Worm (Caenorhabditis elegans) whole organism, mixed stage, embryonic: ENCODE measurements around the gene popl-1.

Experiments used
- M03D4.4 ChIP-seq: sonication (generic microtip); optimal IDR thresholded peaks from 2 replicates; lab custom pipeline; 2017; ENCODE audit warnings: mild to moderate bottlenecking, missing genetic modification characterization, missing compliant biosample characterization
- bed-3 ChIP-seq: fragments of 200-800 bp; sonication (Bioruptor generic); optimal IDR thresholded peaks from 3 replicates; lab custom pipeline; 2018; ENCODE audit warnings: mild to moderate bottlenecking, missing genetic modification characterization, moderate library complexity, missing compliant biosample characterization
- blmp-1 ChIP-seq: fragments of 150-350 bp; optimal IDR thresholded peaks from 2 replicates; lab custom pipeline; 2014; ENCODE audit warnings: missing biosample characterization, missing genetic modification characterization
- ceh-39 ChIP-seq: fragments of 150-350 bp; optimal IDR thresholded peaks from 2 replicates; lab custom pipeline; 2014; ENCODE audit warnings: missing biosample characterization, missing genetic modification characterization
- ces-1 ChIP-seq: fragments of 150-350 bp; optimal IDR thresholded peaks from 2 replicates; lab custom pipeline; 2014; ENCODE audit warnings: missing biosample characterization, missing genetic modification reagents, missing genetic modification characterization
- cnd-1 ChIP-seq: fragments of 200-800 bp; sonication (Bioruptor generic); optimal IDR thresholded peaks from 2 replicates; lab custom pipeline; 2018; ENCODE audit warnings: mild to moderate bottlenecking, missing genetic modification characterization, missing compliant biosample characterization
- elt-1 ChIP-seq: sonication (generic microtip); optimal IDR thresholded peaks from 2 replicates; lab custom pipeline; 2017; ENCODE audit warnings: missing genetic modification characterization, mild to moderate bottlenecking, missing compliant biosample characterization, antibody characterized with exemption, moderate library complexity, borderline replicate concordance; ENCODE audit not compliant: insufficient read depth
- flh-1 ChIP-seq: fragments of 200-800 bp; sonication (Bioruptor generic); optimal IDR thresholded peaks from 2 replicates; lab custom pipeline; 2018; ENCODE audit warnings: mild to moderate bottlenecking, missing genetic modification characterization, moderate library complexity, missing compliant biosample characterization
- ham-2 ChIP-seq: fragments of 200-800 bp; sonication (Bioruptor generic); optimal IDR thresholded peaks from 2 replicates; lab custom pipeline; 2018; ENCODE audit warnings: mild to moderate bottlenecking, missing genetic modification characterization, missing compliant biosample characterization
- hlh-1 ChIP-seq: fragments of 150-350 bp; optimal IDR thresholded peaks from 2 replicates; lab custom pipeline; 2014; ENCODE audit warnings: missing biosample characterization, missing genetic modification reagents, missing genetic modification characterization
- lin-13 ChIP-seq: fragments of 150-350 bp; optimal IDR thresholded peaks from 2 replicates; lab custom pipeline; 2014; ENCODE audit warnings: missing biosample characterization, missing genetic modification characterization
- lsy-2 ChIP-seq: fragments of 150-350 bp; optimal IDR thresholded peaks from 2 replicates; lab custom pipeline; 2014; ENCODE audit warnings: missing biosample characterization, missing genetic modification characterization
- mab-5 ChIP-seq: fragments of 150-350 bp; optimal IDR thresholded peaks from 2 replicates; lab custom pipeline; 2014; ENCODE audit warnings: missing biosample characterization, missing genetic modification characterization
- mep-1 ChIP-seq: fragments of 150-350 bp; optimal IDR thresholded peaks from 2 replicates; lab custom pipeline; 2017; ENCODE audit warnings: missing biosample characterization, missing genetic modification reagents, missing genetic modification characterization, inconsistent platforms
- nhr-12 ChIP-seq: fragments of 150-350 bp; optimal IDR thresholded peaks from 2 replicates; lab custom pipeline; 2014; ENCODE audit warnings: missing biosample characterization, missing genetic modification characterization
- nhr-2 ChIP-seq: fragments of 150-350 bp; optimal IDR thresholded peaks from 2 replicates; lab custom pipeline; 2014; ENCODE audit warnings: missing biosample characterization, missing genetic modification characterization
- nhr-28 ChIP-seq: fragments of 150-350 bp; optimal IDR thresholded peaks from 2 replicates; lab custom pipeline; 2014; ENCODE audit warnings: missing biosample characterization, missing genetic modification characterization
- nhr-76 ChIP-seq: sonication (generic microtip); optimal IDR thresholded peaks from 2 replicates; lab custom pipeline; 2017; ENCODE audit warnings: missing biosample characterization, missing genetic modification characterization
- pha-4 ChIP-seq: fragments of 150-350 bp; optimal IDR thresholded peaks from 2 replicates; lab custom pipeline; 2018; ENCODE audit warnings: missing biosample characterization, missing genetic modification reagents, missing genetic modification characterization
- sem-2 ChIP-seq: fragments of 200-800 bp; sonication (Bioruptor generic); optimal IDR thresholded peaks from 2 replicates; lab custom pipeline; 2018; ENCODE audit warnings: mild to moderate bottlenecking, missing genetic modification characterization, missing compliant biosample characterization
- snpc-4 ChIP-seq: fragments of 150-350 bp; optimal IDR thresholded peaks from 2 replicates; lab custom pipeline; 2014; ENCODE audit warnings: missing biosample characterization, missing genetic modification characterization
- sptf-1 ChIP-seq: sonication (generic microtip); optimal IDR thresholded peaks from 2 replicates; lab custom pipeline; 2017; ENCODE audit warnings: mild to moderate bottlenecking, missing genetic modification characterization, moderate library complexity, missing compliant biosample characterization
- tbx-8 ChIP-seq: fragments of 200-800 bp; sonication (Bioruptor generic); optimal IDR thresholded peaks from 2 replicates; lab custom pipeline; 2018; ENCODE audit warnings: mild to moderate bottlenecking, missing genetic modification characterization, moderate library complexity, missing compliant biosample characterization
- unc-39 ChIP-seq: fragments of 150-350 bp; optimal IDR thresholded peaks from 2 replicates; lab custom pipeline; 2014; ENCODE audit warnings: missing biosample characterization, missing genetic modification characterization
- unc-62 ChIP-seq: fragments of 150-350 bp; optimal IDR thresholded peaks from 2 replicates; lab custom pipeline; 2014; ENCODE audit warnings: missing biosample characterization, missing genetic modification reagents, missing genetic modification characterization
- zip-8 ChIP-seq: fragments of 150-350 bp; optimal IDR thresholded peaks from 2 replicates; lab custom pipeline; 2014; ENCODE audit warnings: missing biosample characterization, missing genetic modification characterization
- ztf-11 ChIP-seq: fragments of 150-350 bp; optimal IDR thresholded peaks from 2 replicates; lab custom pipeline; 2014; ENCODE audit warnings: missing biosample characterization, missing genetic modification characterization

The popl-1 gene

DNA sequence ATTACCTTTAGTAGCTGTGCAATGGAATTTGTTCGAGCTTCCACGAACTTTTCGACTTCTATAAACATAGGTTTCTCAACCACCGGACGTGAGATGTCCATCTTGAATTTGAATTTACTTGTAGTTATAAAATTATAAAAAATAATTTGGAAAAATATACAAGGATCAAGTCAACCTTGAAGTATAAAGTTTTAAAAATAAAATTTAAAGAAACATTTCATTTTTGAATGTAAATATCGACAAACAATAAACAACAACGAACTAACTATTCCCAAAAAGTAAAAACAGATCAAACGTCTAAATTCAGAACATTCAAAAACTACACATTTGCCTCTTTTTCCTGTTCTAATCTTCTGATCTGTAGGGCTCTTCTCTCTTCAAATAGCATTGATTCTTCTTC, at the start of gene popl-1:
TSS of gene popl-1 (minus strand) at position 101 of the 400 bp plus-strand sequence.
- TF ChIP-seq zip-8 (tag; lab: Kevin White, UChicago) (no peak), M03D4.4 (tag; lab: Kevin White, UChicago) (no peak), cnd-1 (tag; lab: Kevin White, UChicago) (no peak), ztf-11 (tag; lab: Kevin White, UChicago) (no peak), unc-39 (tag; lab: Kevin White, UChicago) (no peak), nhr-12 (tag; lab: Kevin White, UChicago) (no peak), blmp-1 (no peak), lsy-2 (tag; lab: Kevin White, UChicago) (no peak), hlh-1 (tag; lab: Kevin White, UChicago) (no peak), elt-1 (tag; lab: Kevin White, UChicago) (no peak), nhr-76 (tag; lab: Kevin White, UChicago) (no peak), ces-1 (no peak), mep-1 (tag; lab: Kevin White, UChicago) (no peak), bed-3 (no peak), snpc-4 (tag; lab: Kevin White, UChicago) (no peak), nhr-28 (tag; lab: Kevin White, UChicago) (no peak)

DNA sequence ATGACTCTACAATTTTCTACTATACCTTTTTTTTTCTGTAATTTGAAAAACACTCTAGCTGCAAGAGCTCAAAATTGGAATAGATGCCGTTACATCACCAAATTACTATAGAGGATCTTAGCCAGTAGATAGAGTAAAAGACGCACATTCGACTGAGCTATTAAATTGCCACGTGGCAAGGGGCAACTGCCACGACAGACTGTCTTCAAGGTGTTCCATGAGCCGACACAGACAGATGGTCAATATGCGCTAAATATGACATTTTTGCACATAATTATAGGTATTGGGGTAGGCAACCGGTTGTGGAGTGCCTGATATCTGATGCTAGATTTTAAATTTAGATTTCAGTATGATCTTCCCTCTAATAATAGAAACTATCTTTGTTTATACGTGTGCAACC, 48.7 kb upstream of the popl-1 start:
- TF ChIP-seq sem-2 (GFP tag; lab: Kevin White, UChicago) (no peak), hlh-1 (tag; lab: Kevin White, UChicago) (no peak), lin-13 (tag; lab: Kevin White, UChicago) (no peak), nhr-2 (tag; lab: Kevin White, UChicago) (peak; percentile 89), unc-62 (GFP tag; lab: Kevin White, UChicago) (no peak), cnd-1 (tag; lab: Kevin White, UChicago) (peak; percentile 71)

DNA sequence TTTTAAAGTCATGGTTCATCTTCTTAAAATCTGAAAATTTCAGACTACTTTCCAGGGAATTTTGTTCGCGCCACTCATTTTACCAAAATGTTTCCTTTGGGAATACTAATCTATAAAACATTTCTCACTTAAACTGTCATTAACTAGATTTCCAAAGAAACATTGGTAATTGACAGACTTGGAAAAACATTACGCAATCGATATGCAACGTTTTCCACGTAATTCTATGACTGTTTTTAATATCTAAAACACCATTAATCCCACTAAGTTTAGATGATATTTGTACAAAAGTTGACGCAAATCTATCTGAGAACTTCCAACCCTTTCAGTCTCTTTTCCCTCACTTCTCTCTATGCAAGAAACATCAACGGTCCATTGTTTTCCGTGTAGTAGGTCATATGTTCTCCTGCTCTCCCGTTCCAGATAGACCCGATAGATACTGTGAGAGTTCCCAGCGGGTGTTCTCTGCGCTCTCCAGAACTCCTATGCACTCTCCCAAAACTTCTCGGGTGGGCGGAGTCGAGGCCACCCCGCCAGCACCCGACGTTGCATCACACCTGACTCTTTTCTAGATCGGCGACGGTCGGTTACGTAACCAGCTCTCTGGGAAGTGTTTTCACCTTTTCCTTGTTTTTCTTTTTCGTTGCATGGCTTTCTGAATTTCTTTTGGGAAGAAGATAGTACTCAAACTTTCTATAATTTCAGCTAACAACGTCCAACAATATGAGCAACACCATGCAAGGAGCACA, 47.7 kb upstream of the popl-1 start, which contains the start of gene zip-8:
TSS of gene zip-8 (plus strand) at position 700 of the 749 bp plus-strand sequence.
- TF ChIP-seq zip-8 (tag; lab: Kevin White, UChicago) (peak; percentile 98), unc-62 (GFP tag; lab: Kevin White, UChicago) (no peak)

DNA sequence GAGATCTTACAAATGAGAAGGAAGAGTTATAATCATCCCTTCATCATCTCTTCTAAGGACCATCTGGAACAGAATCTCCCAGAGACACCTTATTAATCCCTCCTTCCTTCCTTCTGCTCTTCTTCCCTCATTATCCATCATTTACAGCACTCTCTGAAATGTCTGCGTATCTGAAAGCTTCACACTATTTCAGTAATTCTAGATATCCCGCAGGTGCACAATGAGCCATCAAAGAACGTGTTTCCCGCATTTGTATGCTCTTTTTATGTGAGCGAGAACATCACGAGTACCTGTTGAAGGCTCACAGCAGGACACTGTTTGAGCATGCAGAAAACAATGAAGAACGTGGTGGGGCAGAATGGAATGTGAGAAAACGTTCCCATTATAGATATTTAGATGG, 45.6 kb upstream of the popl-1 start:
- TF ChIP-seq nhr-2 (tag; lab: Kevin White, UChicago) (peak; percentile 65), flh-1 (no peak), unc-39 (tag; lab: Kevin White, UChicago) (no peak), ham-2 (GFP tag; lab: Kevin White, UChicago) (no peak), elt-1 (tag; lab: Kevin White, UChicago) (peak; percentile 51), M03D4.4 (tag; lab: Kevin White, UChicago) (no peak), nhr-28 (tag; lab: Kevin White, UChicago) (no peak)

DNA sequence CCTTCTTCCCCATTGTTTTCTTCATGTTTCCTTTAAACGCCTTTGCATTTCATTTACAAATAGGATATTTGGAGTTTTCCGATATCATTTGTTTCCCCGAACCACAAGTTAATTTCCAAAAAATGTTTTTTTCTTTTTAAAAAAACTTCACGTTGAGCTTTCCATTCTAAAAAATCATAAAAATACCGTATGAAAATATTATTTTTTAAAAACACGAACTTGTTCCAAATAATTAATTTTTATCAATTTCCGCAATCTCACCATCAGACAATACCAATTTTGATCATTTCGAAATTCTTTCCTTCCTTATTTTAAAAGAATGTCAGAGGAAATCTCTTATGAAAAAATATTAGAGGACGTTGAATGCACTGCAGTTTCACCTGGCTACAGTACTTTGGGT, 40.7 kb upstream of the popl-1 start, which contains the start of gene wht-6:
TSS of gene wht-6 (plus strand) at position 301 of the 400 bp plus-strand sequence.
- TF ChIP-seq M03D4.4 (tag; lab: Kevin White, UChicago): no peak
- TF ChIP-seq tbx-8 (GFP tag; lab: Kevin White, UChicago): no peak
- TF ChIP-seq mab-5: no peak
- no peak for TF ChIP-seq mep-1 (tag; lab: Kevin White, UChicago)
- TF ChIP-seq blmp-1: no peak
- TF ChIP-seq unc-62 (GFP tag; lab: Kevin White, UChicago): no peak
- no peak for TF ChIP-seq elt-1 (tag; lab: Kevin White, UChicago)
- TF ChIP-seq sem-2 (GFP tag; lab: Kevin White, UChicago): no peak

DNA sequence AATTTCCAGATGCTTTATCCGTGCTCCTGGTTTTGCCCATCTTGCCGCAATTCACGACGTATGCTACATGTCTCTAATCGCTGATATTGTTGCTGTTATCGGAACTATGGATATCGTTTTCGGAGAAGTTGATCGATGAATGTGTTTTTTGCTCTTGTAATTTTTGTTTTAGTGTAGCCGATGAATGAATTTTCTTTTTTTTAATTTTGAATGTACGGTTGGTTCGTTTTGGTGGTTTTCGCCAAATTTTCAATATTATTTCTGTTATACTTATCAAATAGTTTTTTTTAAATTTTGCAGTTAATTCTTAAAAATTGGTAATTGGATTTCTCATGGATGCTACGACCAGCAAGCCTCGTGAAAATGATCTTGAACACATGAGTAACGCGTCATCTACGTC, 36.3 kb upstream of the popl-1 start, which contains the start of gene T26A5.2:
TSS of gene T26A5.2 (plus strand) at position 301 of the 400 bp plus-strand sequence.
- TF ChIP-seq pha-4 (tag; lab: Kevin White, UChicago) (no peak), M03D4.4 (tag; lab: Kevin White, UChicago) (no peak), sptf-1 (tag; lab: Kevin White, UChicago) (no peak), ceh-39 (no peak)
- TF ChIP-seq, all 35 proteins: peak for 0
